Comparison of ENCODE assay signal across 2 fruit fly cellular contexts in genomic region chr2L:526192-526923, dm6.
TF ChIP-seq lines count a peak whose summit lies in the region.

No protein-coding gene starts in this region.

TF ChIP-seq in whole organism, embryonic, 481 proteins besides CTCF, POLR2A, EP300 and RAD21 (continued from another document and continues in another):
- TF ChIP-seq CG17912 (GFP tag; optimal IDR thresholded peaks at IDR 0.05; lab: Kevin White, UChicago) (no peak), Bgb (GFP tag; IDR thresholded peaks at IDR 0.05; lab: Robert Waterston, UW; ENCODE audit: partially characterized antibody) (no peak), CG13624 (GFP tag; optimal IDR thresholded peaks at IDR 0.05; lab: Kevin White, UChicago) (peak; percentile 1), CG12236 (GFP tag; optimal IDR thresholded peaks at IDR 0.05; lab: Kevin White, UChicago) (no peak), tap (tag; optimal IDR thresholded peaks at IDR 0.05; lab: Kevin White, UChicago) (no peak), CG4707 (GFP tag; optimal IDR thresholded peaks at IDR 0.05; lab: Kevin White, UChicago) (no peak), CG17361 (GFP tag; IDR thresholded peaks at IDR 0.05; lab: Robert Waterston, UW) (peak; percentile 38; the same call in 1 of the 3 replicates), CHES-1-like (GFP tag; optimal IDR thresholded peaks at IDR 0.05; lab: Kevin White, UChicago) (no peak), crol (GFP tag; IDR thresholded peaks at IDR 0.05; lab: Robert Waterston, UW) (peak; percentile 57; the same call in 1 of the 2 replicates), CG12155 (GFP tag; optimal IDR thresholded peaks at IDR 0.05; lab: Kevin White, UChicago) (no peak), GATAe (GFP tag; conservative IDR thresholded peaks at IDR 0.05; lab: Robert Waterston, UW) (no peak), CG17186 (GFP tag; optimal IDR thresholded peaks at IDR 0.05; lab: Kevin White, UChicago) (no peak), Doc3 (GFP tag; IDR thresholded peaks at IDR 0.05; lab: Robert Waterston, UW; ENCODE audit: partially characterized antibody) (no peak), CG18476 (GFP tag; optimal IDR thresholded peaks at IDR 0.05; lab: Kevin White, UChicago) (no peak), CG30403 (GFP tag; optimal IDR thresholded peaks at IDR 0.05; lab: Kevin White, UChicago) (peak; percentile 5), fru (optimal IDR thresholded peaks at IDR 0.05; lab: Kevin White, UChicago) (no peak), CG11093 (GFP tag; IDR thresholded peaks at IDR 0.05; lab: Robert Waterston, UW) (no peak), ind (GFP tag; optimal IDR thresholded peaks at IDR 0.05; lab: Kevin White, UChicago) (no peak), hth (optimal IDR thresholded peaks at IDR 0.05; lab: Kevin White, UChicago) (no peak), amos (GFP tag; IDR thresholded peaks at IDR 0.05; lab: Robert Waterston, UW; ENCODE audit: partially characterized antibody) (no peak), Myb (GFP tag; optimal IDR thresholded peaks at IDR 0.05; lab: Kevin White, UChicago) (no peak), Hr51 (GFP tag; optimal IDR thresholded peaks at IDR 0.05; lab: Kevin White, UChicago) (no peak), Pdp1 (GFP tag; optimal IDR thresholded peaks at IDR 0.05; lab: Kevin White, UChicago) (no peak), abd-A (tag; optimal IDR thresholded peaks at IDR 0.05; lab: Kevin White, UChicago) (peak; percentile 44), Six4 (GFP tag; optimal IDR thresholded peaks at IDR 0.05; lab: Kevin White, UChicago) (no peak), exex (tag; optimal IDR thresholded peaks at IDR 0.05; lab: Kevin White, UChicago) (no peak), Oaz (GFP tag; IDR thresholded peaks at IDR 0.05; lab: Robert Waterston, UW) (no peak), Atf-2 (GFP tag; optimal IDR thresholded peaks at IDR 0.05; lab: Kevin White, UChicago) (no peak), Drgx (GFP tag; IDR thresholded peaks at IDR 0.05; lab: Robert Waterston, UW) (no peak), CG10431 (GFP tag; optimal IDR thresholded peaks at IDR 0.05; lab: Kevin White, UChicago) (no peak), fd102C (GFP tag; optimal IDR thresholded peaks at IDR 0.05; lab: Kevin White, UChicago) (no peak), CG42726 (GFP tag; IDR thresholded peaks at IDR 0.05; lab: Robert Waterston, UW; ENCODE audit: partially characterized antibody) (no peak), tna (GFP tag; IDR thresholded peaks at IDR 0.05; lab: Robert Waterston, UW; ENCODE audit: partially characterized antibody) (no peak), CG9797 (GFP tag; optimal IDR thresholded peaks at IDR 0.05; lab: Kevin White, UChicago) (no peak), Tbp (GFP tag; optimal IDR thresholded peaks at IDR 0.05; lab: Kevin White, UChicago) (no peak), HLH54F (GFP tag; optimal IDR thresholded peaks at IDR 0.05; lab: Kevin White, UChicago) (no peak), C15 (GFP tag; IDR thresholded peaks at IDR 0.05; lab: Robert Waterston, UW) (no peak), CG2875 (GFP tag; optimal IDR thresholded peaks at IDR 0.05; lab: Kevin White, UChicago) (no peak), eyg (GFP tag; optimal IDR thresholded peaks at IDR 0.05; lab: Kevin White, UChicago) (no peak), CG4424 (GFP tag; optimal IDR thresholded peaks at IDR 0.05; lab: Kevin White, UChicago) (no peak), CG12659 (GFP tag; optimal IDR thresholded peaks at IDR 0.05; lab: Kevin White, UChicago) (no peak), CG8388 (GFP tag; optimal IDR thresholded peaks at IDR 0.05; lab: Kevin White, UChicago) (no peak), CG12219 (GFP tag; optimal IDR thresholded peaks at IDR 0.05; lab: Kevin White, UChicago) (no peak), CG4404 (GFP tag; IDR thresholded peaks at IDR 0.05; lab: Robert Waterston, UW) (no peak), zf30C (GFP tag; optimal IDR thresholded peaks at IDR 0.05; lab: Kevin White, UChicago) (no peak), ci (GFP tag; IDR thresholded peaks at IDR 0.05; lab: Robert Waterston, UW) (no peak), Kr (GFP tag; optimal IDR thresholded peaks at IDR 0.05; lab: Kevin White, UChicago) (no peak), mirr (GFP tag; optimal IDR thresholded peaks at IDR 0.05; lab: Kevin White, UChicago) (no peak), Lim3 (GFP tag; IDR thresholded peaks at IDR 0.05; lab: Robert Waterston, UW) (no peak), Gsc (GFP tag; IDR thresholded peaks at IDR 0.05; lab: Robert Waterston, UW) (no peak), CG5245 (GFP tag; optimal IDR thresholded peaks at IDR 0.05; lab: Kevin White, UChicago) (no peak), CG6254 (GFP tag; optimal IDR thresholded peaks at IDR 0.05; lab: Kevin White, UChicago) (no peak), CG2678 (tag; optimal IDR thresholded peaks at IDR 0.05; lab: Kevin White, UChicago) (peak; percentile 66), ro (GFP tag; IDR thresholded peaks at IDR 0.05; lab: Robert Waterston, UW) (no peak), CG11504 (tag; optimal IDR thresholded peaks at IDR 0.05; lab: Kevin White, UChicago) (peak; percentile 37), danr (GFP tag; IDR thresholded peaks at IDR 0.05; lab: Robert Waterston, UW) (no peak), CG12942 (GFP tag; optimal IDR thresholded peaks at IDR 0.05; lab: Kevin White, UChicago) (no peak), Usf (GFP tag; optimal IDR thresholded peaks at IDR 0.05; lab: Kevin White, UChicago) (no peak), Poxn (GFP tag; IDR thresholded peaks at IDR 0.05; lab: Robert Waterston, UW) (no peak), CG15011 (GFP tag; optimal IDR thresholded peaks at IDR 0.05; lab: Kevin White, UChicago) (no peak), MTF-1 (GFP tag; optimal IDR thresholded peaks at IDR 0.05; lab: Kevin White, UChicago; ENCODE audit: borderline replicate concordance) (no peak), CG14860 (GFP tag; IDR thresholded peaks at IDR 0.05; lab: Robert Waterston, UW; ENCODE audit: partially characterized antibody) (no peak), tll (GFP tag; optimal IDR thresholded peaks at IDR 0.05; lab: Kevin White, UChicago) (no peak), Med (GFP tag; lab: Kevin White, UChicago) (peak; percentile 51), Dref (GFP tag; IDR thresholded peaks at IDR 0.05; lab: Robert Waterston, UW) (no peak), ara (GFP tag; IDR thresholded peaks at IDR 0.05; lab: Robert Waterston, UW) (no peak), Hr78 (GFP tag; optimal IDR thresholded peaks at IDR 0.05; lab: Kevin White, UChicago) (no peak), gem (tag; optimal IDR thresholded peaks at IDR 0.05; lab: Kevin White, UChicago) (peak; percentile 27), Asciz (GFP tag; optimal IDR thresholded peaks at IDR 0.05; lab: Kevin White, UChicago) (no peak)

TF ChIP-seq in whole organism, prepupa, 60 proteins besides CTCF, POLR2A, EP300 and RAD21 (continued from another document):
- TF ChIP-seq CG11762 (GFP tag; optimal IDR thresholded peaks at IDR 0.05; lab: Kevin White, UChicago; ENCODE audit: insufficient read depth) (no peak), topi (GFP tag; optimal IDR thresholded peaks at IDR 0.05; lab: Kevin White, UChicago) (peak; percentile 19), Eip75B (GFP tag; optimal IDR thresholded peaks at IDR 0.05; lab: Kevin White, UChicago) (no peak), CG8632 (GFP tag; optimal IDR thresholded peaks at IDR 0.05; lab: Kevin White, UChicago) (no peak), acj6 (GFP tag; optimal IDR thresholded peaks at IDR 0.05; lab: Kevin White, UChicago) (peak; percentile 1), CG10669 (GFP tag; optimal IDR thresholded peaks at IDR 0.05; lab: Kevin White, UChicago) (peak; percentile 15), cyc (GFP tag; optimal IDR thresholded peaks at IDR 0.05; lab: Kevin White, UChicago) (peak; percentile 34), Sox102F (GFP tag; optimal IDR thresholded peaks at IDR 0.05; lab: Kevin White, UChicago) (peak; percentile 27), Hr38 (GFP tag; optimal IDR thresholded peaks at IDR 0.05; lab: Kevin White, UChicago) (no peak), lz (GFP tag; optimal IDR thresholded peaks at IDR 0.05; lab: Kevin White, UChicago) (peak; percentile 20), CG6276 (GFP tag; optimal IDR thresholded peaks at IDR 0.05; lab: Kevin White, UChicago) (no peak), CG11902 (GFP tag; optimal IDR thresholded peaks at IDR 0.05; lab: Kevin White, UChicago) (peak; percentile 37), Eip78C (GFP tag; lab: Kevin White, UChicago) (peak; percentile 83), Lpt (GFP tag; optimal IDR thresholded peaks at IDR 0.05; lab: Kevin White, UChicago) (no peak), fkh (GFP tag; optimal IDR thresholded peaks at IDR 0.05; lab: Kevin White, UChicago) (no peak), spab (GFP tag; optimal IDR thresholded peaks at IDR 0.05; lab: Kevin White, UChicago) (no peak), CG1621 (tag; optimal IDR thresholded peaks at IDR 0.05; lab: Kevin White, UChicago) (no peak), CG6163 (GFP tag; IDR thresholded peaks at IDR 0.05; lab: Robert Waterston, UW) (no peak), CG31627 (GFP tag; optimal IDR thresholded peaks at IDR 0.05; lab: Kevin White, UChicago) (peak; percentile 43), Sox15 (GFP tag; optimal IDR thresholded peaks at IDR 0.05; lab: Kevin White, UChicago) (no peak), Sox14 (GFP tag; optimal IDR thresholded peaks at IDR 0.05; lab: Kevin White, UChicago) (no peak), CG3032 (tag; optimal IDR thresholded peaks at IDR 0.05; lab: Kevin White, UChicago) (peak; percentile 29), OdsH (GFP tag; optimal IDR thresholded peaks at IDR 0.05; lab: Kevin White, UChicago) (peak; percentile 17), dac (GFP tag; optimal IDR thresholded peaks at IDR 0.05; lab: Kevin White, UChicago) (no peak), Gug (GFP tag; IDR thresholded peaks at IDR 0.05; lab: Robert Waterston, UW) (no peak), ss (GFP tag; optimal IDR thresholded peaks at IDR 0.05; lab: Kevin White, UChicago) (peak in 1 of 2 experiments; percentile 27), CG11294 (GFP tag; IDR thresholded peaks at IDR 0.05; lab: Robert Waterston, UW) (no peak), CG16779 (tag; optimal IDR thresholded peaks at IDR 0.05; lab: Kevin White, UChicago) (no peak), CG3919 (GFP tag; optimal IDR thresholded peaks at IDR 0.05; lab: Kevin White, UChicago) (no peak), CG6808 (GFP tag; optimal IDR thresholded peaks at IDR 0.05; lab: Kevin White, UChicago) (peak; percentile 40), CG34406 (GFP tag; optimal IDR thresholded peaks at IDR 0.05; lab: Kevin White, UChicago) (no peak), Ets96B (tag; optimal IDR thresholded peaks at IDR 0.05; lab: Kevin White, UChicago) (no peak), Eip93F (GFP tag; optimal IDR thresholded peaks at IDR 0.05; lab: Kevin White, UChicago) (no peak), esn (GFP tag; optimal IDR thresholded peaks at IDR 0.05; lab: Kevin White, UChicago) (peak; percentile 53), salr (GFP tag; optimal IDR thresholded peaks at IDR 0.05; lab: Kevin White, UChicago) (no peak), vri (GFP tag; optimal IDR thresholded peaks at IDR 0.05; lab: Kevin White, UChicago) (no peak), CG7368 (GFP tag; optimal IDR thresholded peaks at IDR 0.05; lab: Kevin White, UChicago) (no peak)
TF ChIP-seq in whole organism, prepupa: peak in this region for 21.
